Fruit fly (Drosophila melanogaster): Measurements from ENCODE around the gene CG9628.

CG9628 gene

DNA sequence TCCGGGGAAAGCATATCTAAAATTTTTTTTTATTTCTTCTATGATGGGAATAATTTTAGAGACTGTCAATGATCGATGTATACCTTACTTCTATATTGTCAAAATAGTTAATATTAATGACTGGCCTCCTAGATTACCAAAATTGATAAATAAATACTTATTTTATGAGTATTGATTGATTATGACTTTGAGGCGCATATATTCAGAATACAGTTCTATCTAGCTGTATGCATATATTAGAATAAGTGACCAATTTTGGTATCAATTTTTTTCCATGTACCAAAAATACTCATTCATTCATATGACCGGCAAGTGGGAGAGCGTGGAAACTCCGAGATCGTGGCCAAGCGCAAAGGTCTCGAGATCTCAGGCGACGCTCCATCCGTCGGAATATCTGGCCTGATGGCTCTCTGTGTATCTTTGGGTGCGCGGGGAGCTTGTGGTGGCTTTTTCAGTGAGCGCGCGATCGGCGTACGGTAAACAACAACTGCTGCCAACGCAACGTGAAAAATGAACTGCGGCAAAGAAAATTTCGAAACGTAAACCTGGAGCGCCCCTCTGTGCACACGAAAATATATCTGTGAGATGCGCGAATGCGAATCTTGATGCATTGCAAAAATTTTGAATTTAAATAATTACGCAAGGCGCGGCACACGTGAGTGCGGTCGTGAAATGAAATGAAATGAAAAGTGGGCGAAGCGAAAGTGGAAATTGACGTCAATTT, 50.0 kb downstream of the CG9628 start, which contains the start of the genes CG43121 and ome:
Gene CG43121, minus strand, starts transcription at position 51 of the 724 bp plus-strand sequence.
Gene ome, plus strand, starts transcription at position 453 of the 724 bp plus-strand sequence.
- TF ChIP-seq CG8478 (optimal IDR thresholded peaks at IDR 0.05): no peak
- no peak for TF ChIP-seq CTCF (optimal IDR thresholded peaks at IDR 0.05)

DNA sequence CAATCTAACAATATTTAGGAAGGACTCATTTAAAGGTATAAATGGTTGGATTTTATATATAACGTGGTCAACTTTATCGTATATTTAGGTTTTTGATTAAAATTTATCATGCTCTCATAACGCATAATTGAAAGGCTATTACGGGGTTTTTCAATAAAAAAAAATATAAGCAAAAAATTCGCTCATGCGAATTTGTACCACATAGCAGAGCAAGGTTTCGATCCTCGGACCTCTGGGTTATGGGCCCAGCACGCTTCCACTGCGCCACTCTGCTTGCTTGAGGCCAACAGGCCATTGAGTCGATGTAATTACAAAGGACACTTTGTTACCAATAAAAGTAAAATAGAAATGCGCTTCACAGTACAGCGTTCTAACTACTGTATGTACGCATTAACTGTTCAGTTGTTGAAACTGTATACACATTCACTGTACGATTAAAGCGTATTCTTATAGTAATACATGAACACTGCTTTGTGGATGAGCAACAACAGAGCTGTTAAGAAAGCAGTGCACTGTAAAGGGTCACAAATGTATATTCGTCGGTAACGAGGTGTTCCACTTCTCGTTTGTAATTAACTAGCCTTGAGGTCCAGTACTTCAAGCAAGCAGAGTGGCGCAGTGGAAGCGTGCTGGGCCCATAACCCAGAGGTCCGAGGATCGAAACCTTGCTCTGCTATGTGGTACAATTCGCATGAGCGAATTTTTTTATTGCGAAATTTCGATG, 51.3 kb downstream of the CG9628 start:
- TF ChIP-seq CTCF (optimal IDR thresholded peaks at IDR 0.05): peak; percentile 45 to 60
- TF ChIP-seq CG8478 (optimal IDR thresholded peaks at IDR 0.05): no peak
